Worm (Caenorhabditis elegans) whole organism, midembryonic: ENCODE data around the gene cya-1.
A peak's percentile ranks its signal among the peaks of the same experiment; 100 is the strongest.

Experiments
- T22C8.4 ChIP-seq: fragments of 200-800 bp; sonication (Bioruptor generic); IDR thresholded peaks from 2 replicates; pipeline ENCODE4 v1.3.6; 2022; ENCODE audit warnings: missing genetic modification characterization, missing compliant biosample characterization
- cog-1 ChIP-seq: sonication (generic microtip); optimal IDR thresholded peaks from 2 replicates; lab custom pipeline; 2016; ENCODE audit warnings: missing genetic modification characterization, missing compliant biosample characterization
- flt-1 ChIP-seq: fragments of 200-800 bp; sonication (Bioruptor generic); IDR thresholded peaks from 2 replicates; pipeline ENCODE4 v1.3.6; 2022; ENCODE audit warnings: missing genetic modification characterization, missing compliant biosample characterization
- klf-2 ChIP-seq: fragments of 200-800 bp; sonication (Bioruptor generic); conservative IDR thresholded peaks from 2 replicates; pipeline ENCODE4 v1.3.6; 2022; ENCODE audit warnings: missing genetic modification reagents, missing genetic modification characterization, missing compliant biosample characterization
- med-1 ChIP-seq: sonication (generic microtip); optimal IDR thresholded peaks from 2 replicates; lab custom pipeline; 2017; ENCODE audit warnings: missing genetic modification characterization, mild to moderate bottlenecking, missing compliant biosample characterization, antibody characterized with exemption, missing genetic modification reagents; ENCODE audit not compliant: insufficient read depth
- ref-1 ChIP-seq: fragments of 200-800 bp; sonication (Bioruptor generic); conservative IDR thresholded peaks from 2 replicates; pipeline ENCODE4 v1.3.6; 2022; ENCODE audit warnings: missing genetic modification reagents, missing genetic modification characterization, missing compliant biosample characterization
- tab-1 ChIP-seq: fragments of 200-800 bp; sonication (Bioruptor generic); IDR thresholded peaks from 2 replicates; pipeline ENCODE4 v1.3.6; 2022; ENCODE audit warnings: missing genetic modification characterization, missing compliant biosample characterization
- ztf-23 ChIP-seq: fragments of 200-800 bp; sonication (Bioruptor generic); IDR thresholded peaks from 2 replicates; pipeline ENCODE4 v1.3.6; 2022; ENCODE audit warnings: missing genetic modification reagents, missing genetic modification characterization, missing compliant biosample characterization
- ztf-29 ChIP-seq: fragments of 200-800 bp; sonication (Bioruptor generic); IDR thresholded peaks from 2 replicates; pipeline ENCODE4 v1.3.6; 2022; ENCODE audit warnings: missing genetic modification reagents, missing genetic modification characterization, missing compliant biosample characterization

The cya-1 gene

DNA sequence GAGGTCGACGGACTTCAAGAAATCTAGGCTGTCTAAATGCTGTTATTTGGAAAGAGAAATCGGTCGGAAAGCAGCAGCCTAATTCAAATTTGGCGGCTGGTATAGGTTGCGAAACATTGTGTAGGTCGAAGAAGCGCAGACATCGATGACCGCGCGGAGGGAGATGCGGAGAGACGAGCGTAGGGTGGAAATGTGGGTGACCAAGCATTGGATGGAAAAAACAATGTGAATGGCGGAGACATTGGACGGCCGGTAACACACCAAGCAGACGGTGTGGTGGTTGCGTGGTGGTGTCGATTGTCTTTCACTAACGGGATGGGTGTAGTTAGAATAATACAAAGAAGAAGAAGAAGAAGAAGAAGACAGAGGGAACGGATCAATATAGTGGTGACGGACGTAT, 3.4 kb upstream of the cya-1 start:
- TF ChIP-seq med-1 (GFP tag; lab: Kevin White, UChicago) (no peak), ztf-29 (no peak), cog-1 (no peak), ref-1 (no peak), tab-1 (GFP tag; lab: Robert Waterston, UW) (peak; percentile 55; the same call in 1 of the 2 replicates), ztf-23 (GFP tag; lab: Robert Waterston, UW) (no peak)

DNA sequence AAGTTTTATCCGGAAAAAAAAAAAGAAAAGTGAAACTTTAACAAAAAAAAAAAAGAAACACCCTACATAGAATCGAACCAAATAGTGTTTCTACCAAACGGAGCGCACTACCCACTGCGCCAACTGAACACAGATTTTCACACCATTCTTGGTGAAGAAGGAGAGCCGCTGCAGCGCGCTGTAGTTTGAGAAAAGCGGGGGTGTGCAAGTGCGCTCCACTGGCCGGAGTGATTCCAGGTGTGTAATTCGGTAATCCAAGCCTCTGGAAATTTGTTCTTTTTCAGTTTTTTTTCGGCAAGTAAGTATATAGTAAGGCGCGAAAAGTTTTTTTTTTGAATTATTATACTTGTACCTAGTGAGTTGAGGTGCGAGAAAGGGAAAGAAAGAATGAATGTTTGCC, 1.8 kb upstream of the cya-1 start:
- 0 out of 2 replicates have a peak, but pooled peaks have one; percentile 43 for TF ChIP-seq klf-2 (GFP tag; lab: Robert Waterston, UW)
- peak; percentile 28; the same call in 1 of the 2 replicates for TF ChIP-seq ztf-29
- TF ChIP-seq ztf-23 (GFP tag; lab: Robert Waterston, UW) = 0 out of 2 replicates have a peak, but pooled peaks have one; percentile 49
- TF ChIP-seq flt-1 = peak; percentile 87
- 0 out of 2 replicates have a peak, but pooled peaks have one; percentile 34 for TF ChIP-seq T22C8.4 (GFP tag; lab: Robert Waterston, UW)

DNA sequence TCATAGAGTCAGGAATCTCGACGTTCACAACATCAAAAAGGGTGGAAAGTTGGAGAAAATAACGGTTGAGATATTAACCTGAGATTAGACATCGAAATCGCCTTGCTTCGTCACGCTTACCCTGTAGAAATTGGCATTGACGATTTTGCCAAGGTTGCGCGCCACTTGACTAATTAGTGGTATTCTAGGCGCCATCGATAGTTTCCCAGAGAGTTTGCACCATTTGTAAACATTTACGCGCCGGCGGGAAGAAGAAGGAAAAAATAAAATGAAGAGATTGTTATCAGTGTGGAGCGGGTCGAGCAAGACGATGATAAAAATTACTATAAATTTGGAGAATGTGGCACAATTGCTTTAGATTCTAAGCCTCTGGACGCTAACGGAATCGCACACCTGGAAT, 1.2 kb upstream of the cya-1 start:
- TF ChIP-seq flt-1 (no peak), ztf-23 (GFP tag; lab: Robert Waterston, UW) (no peak), T22C8.4 (GFP tag; lab: Robert Waterston, UW) (no peak), cog-1 (no peak), tab-1 (GFP tag; lab: Robert Waterston, UW) (no peak), ref-1 (no peak), klf-2 (GFP tag; lab: Robert Waterston, UW) (no peak), ztf-29 (no peak), med-1 (GFP tag; lab: Kevin White, UChicago) (no peak)

DNA sequence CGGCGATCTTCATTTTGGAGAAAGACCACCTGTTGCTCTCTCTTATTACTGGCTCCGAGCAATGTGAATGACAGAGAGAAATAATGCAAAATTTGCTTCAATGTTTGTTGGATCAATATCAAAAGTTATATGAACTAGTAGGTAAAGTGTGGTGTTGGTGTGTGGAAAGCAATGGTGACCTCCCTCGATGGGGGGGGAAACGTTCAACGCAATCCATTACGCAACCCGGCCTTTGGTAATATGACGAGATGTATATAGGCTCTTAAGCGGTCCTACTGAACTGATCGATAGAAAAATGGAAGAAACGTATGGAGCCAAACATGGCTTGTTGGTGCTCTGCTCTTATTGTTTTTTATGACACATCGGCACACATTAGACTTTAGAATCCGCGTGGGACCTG, 654 bp upstream of the cya-1 start:
- TF ChIP-seq tab-1 (GFP tag; lab: Robert Waterston, UW) = no peak
- no peak for TF ChIP-seq flt-1
- no peak for TF ChIP-seq med-1 (GFP tag; lab: Kevin White, UChicago)
- no peak for TF ChIP-seq cog-1
- TF ChIP-seq klf-2 (GFP tag; lab: Robert Waterston, UW) = no peak
- no peak for TF ChIP-seq ztf-23 (GFP tag; lab: Robert Waterston, UW)
- TF ChIP-seq T22C8.4 (GFP tag; lab: Robert Waterston, UW) = no peak; the same call in 1 of the 2 replicates
- TF ChIP-seq ztf-29 = no peak
- no peak for TF ChIP-seq ref-1

DNA sequence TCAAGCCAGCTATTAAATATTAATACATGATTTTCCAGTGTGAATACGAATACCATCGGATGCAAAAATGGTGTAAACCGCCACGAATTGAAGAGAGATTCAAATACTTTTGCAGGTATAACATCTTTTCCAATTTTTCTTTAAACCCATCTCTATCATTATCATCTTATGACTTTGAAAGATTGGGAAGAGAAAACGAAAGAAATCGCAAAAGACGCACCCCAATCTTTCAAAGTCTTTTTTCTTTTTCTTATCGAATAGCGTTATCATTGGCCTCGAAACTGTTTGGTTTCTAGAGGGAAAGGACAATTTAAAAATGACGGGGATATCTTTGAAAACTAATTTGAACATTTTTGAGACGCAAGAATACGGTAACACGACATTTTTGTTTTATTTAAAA, 3.4 kb downstream of the cya-1 start:
- TF ChIP-seq ztf-23 (GFP tag; lab: Robert Waterston, UW) (no peak), ref-1 (no peak), ztf-29 (no peak), T22C8.4 (GFP tag; lab: Robert Waterston, UW) (no peak), flt-1 (no peak), med-1 (GFP tag; lab: Kevin White, UChicago) (no peak), klf-2 (GFP tag; lab: Robert Waterston, UW) (no peak), tab-1 (GFP tag; lab: Robert Waterston, UW) (no peak), cog-1 (no peak)

DNA sequence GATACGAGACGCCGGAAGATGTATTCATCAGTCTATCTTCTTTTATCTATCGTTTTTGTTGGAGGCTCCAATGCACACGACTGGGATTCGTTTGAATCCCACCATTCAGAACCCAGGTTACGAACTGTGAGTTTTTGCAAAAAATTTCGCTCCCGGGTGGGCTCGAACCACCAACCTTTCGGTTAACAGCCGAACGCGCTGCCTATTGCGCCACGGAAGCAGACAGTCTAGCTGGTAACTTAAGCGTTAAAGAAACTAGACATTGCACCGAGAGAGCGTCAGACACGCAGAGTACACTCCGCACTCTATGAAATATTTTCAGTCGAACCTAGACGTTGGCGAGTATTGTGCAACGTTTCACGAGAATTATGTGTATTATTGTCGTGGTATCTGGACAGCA, 5.0 kb downstream of the cya-1 start:
- no peak for TF ChIP-seq cog-1
- TF ChIP-seq T22C8.4 (GFP tag; lab: Robert Waterston, UW) = peak; percentile 72
- peak; percentile 92 for TF ChIP-seq flt-1
- peak; percentile 87 for TF ChIP-seq tab-1 (GFP tag; lab: Robert Waterston, UW)
- TF ChIP-seq ztf-23 (GFP tag; lab: Robert Waterston, UW) = peak; percentile 81
- TF ChIP-seq med-1 (GFP tag; lab: Kevin White, UChicago) = no peak
- TF ChIP-seq klf-2 (GFP tag; lab: Robert Waterston, UW) = 0 out of 2 replicates have a peak, but pooled peaks have one; percentile 59
- peak; percentile 40; the same call in 1 of the 2 replicates for TF ChIP-seq ztf-29
- TF ChIP-seq ref-1 = peak; percentile 62

DNA sequence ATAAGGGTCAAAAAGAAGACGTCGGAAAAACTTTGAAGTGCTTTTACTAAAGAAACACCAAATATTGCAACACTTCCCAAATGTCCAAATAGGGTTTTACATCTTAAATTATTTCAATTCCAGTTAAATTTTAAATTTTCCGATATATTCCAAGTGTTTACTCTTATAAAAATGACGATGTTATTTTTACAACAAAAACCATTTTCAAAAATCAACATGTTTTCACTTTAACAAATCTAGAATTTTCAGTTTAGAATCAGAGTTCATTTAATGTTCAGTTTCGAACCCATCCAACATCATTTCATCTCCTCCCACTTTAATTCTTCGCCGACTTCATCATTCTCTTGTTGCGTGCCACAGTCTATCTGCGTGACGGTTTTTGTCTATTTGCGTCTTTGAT, 5.4 kb downstream of the cya-1 start, which contains the start of gene dos-1:
TSS of gene dos-1 (plus strand) at position 301 of the 400 bp plus-strand sequence.
- TF ChIP-seq ztf-29 = no peak
- TF ChIP-seq ref-1 = no peak
- TF ChIP-seq med-1 (GFP tag; lab: Kevin White, UChicago) = no peak
- TF ChIP-seq klf-2 (GFP tag; lab: Robert Waterston, UW) = no peak
- TF ChIP-seq cog-1 = no peak
- TF ChIP-seq flt-1 = no peak

DNA sequence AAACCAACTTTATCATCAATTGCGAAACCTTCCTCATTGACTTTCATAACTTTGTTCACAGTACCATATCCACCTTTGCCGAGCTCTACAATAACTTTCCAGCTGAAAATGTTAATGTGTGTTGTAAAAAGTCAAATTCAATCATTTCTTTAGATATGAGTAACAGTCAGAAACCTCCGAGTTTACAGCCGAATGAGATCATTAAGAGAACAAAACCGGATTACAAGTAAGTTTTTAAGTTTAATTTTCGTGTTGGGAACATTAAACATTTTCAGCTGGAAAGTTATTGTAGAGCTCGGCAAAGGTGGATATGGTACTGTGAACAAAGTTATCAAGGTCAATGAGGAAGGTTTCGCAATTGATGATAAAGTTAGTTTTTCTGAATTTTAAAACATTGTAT, 7.9 kb downstream of the cya-1 start, which contains the start of gene ZK507.1:
TSS of gene ZK507.1 (minus strand) at position 101 of the 400 bp plus-strand sequence.
- TF ChIP-seq ztf-23 (GFP tag; lab: Robert Waterston, UW) = no peak
- TF ChIP-seq klf-2 (GFP tag; lab: Robert Waterston, UW) = no peak
- TF ChIP-seq ref-1 = no peak
- TF ChIP-seq flt-1 = no peak
- no peak for TF ChIP-seq cog-1
- TF ChIP-seq med-1 (GFP tag; lab: Kevin White, UChicago) = no peak

DNA sequence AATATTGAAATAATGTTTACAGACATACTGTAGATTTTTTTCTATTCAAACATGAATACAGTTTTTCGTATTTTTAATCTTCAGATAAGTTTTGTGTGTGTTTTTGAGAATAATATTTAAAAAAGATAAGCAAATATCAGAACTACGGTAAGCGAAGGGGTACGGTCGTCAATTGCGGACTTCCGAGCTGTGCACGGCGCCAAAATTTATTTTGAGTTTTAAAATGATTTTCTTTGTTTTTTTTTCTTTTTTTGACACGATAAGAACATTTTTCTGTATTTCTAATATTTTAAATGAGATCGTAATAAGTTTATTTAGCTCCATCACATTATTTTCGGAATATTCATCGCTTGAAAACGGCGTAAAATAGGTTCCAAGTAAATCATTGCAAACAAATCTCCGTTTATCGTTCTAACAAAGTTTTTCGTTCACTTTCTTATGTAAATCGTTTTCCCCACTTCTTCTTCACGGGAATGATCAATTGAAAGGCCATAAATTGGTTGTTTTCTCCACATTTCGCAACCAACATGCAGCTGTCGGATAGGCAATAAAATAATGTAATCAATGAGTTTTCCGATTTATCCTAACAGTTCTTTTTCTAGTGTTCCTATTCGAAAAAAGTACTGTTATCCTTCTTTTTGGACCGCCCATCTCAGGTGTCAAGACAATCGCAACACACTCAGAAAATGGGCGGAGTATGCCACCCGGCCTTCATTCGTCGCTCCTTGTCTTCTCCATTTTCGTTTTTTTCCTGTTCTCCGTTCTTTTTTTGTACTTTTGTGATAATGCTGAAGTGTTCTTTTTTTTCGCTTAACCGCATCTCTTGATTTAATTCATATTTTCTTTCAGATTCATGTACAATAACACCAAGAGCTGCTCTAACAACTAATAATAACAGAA, 17.4 kb downstream of the cya-1 start, which contains the start of gene glp-1:
TSS of gene glp-1 (plus strand) at position 850 of the 900 bp plus-strand sequence.
- TF ChIP-seq flt-1 (no peak), T22C8.4 (GFP tag; lab: Robert Waterston, UW) (no peak), klf-2 (GFP tag; lab: Robert Waterston, UW) (no peak), cog-1 (no peak), tab-1 (GFP tag; lab: Robert Waterston, UW) (no peak), ztf-29 (no peak), med-1 (GFP tag; lab: Kevin White, UChicago) (no peak), ztf-23 (GFP tag; lab: Robert Waterston, UW) (no peak)
